Fruit fly (Drosophila melanogaster): ENCODE results near the gene Fhos.

Fhos gene

dm6 chr3L:8721145-8721544 is 32.3 kb upstream of the Fhos start, which contains the start of the genes CG32022 and CG6511 (continued):
- TF ChIP-seq CG4404 (GFP tag; IDR thresholded peaks at IDR 0.05) = peak; percentile 98
- peak; percentile 92 for TF ChIP-seq CG11695 (GFP tag; IDR thresholded peaks at IDR 0.05)
- TF ChIP-seq br (optimal IDR thresholded peaks at IDR 0.05) = no peak
- TF ChIP-seq MBD-R2 (GFP tag; IDR thresholded peaks at IDR 0.05) = peak; percentile 94
- TF ChIP-seq Kr (GFP tag; optimal IDR thresholded peaks at IDR 0.05) = no peak
- peak; percentile 97 for TF ChIP-seq cato (GFP tag; optimal IDR thresholded peaks at IDR 0.05; ENCODE audit: borderline replicate concordance)
- TF ChIP-seq Xrp1 (GFP tag; IDR thresholded peaks at IDR 0.05) = peak; percentile 96
- peak; percentile 97 for TF ChIP-seq maf-S (GFP tag; optimal IDR thresholded peaks at IDR 0.05)
- TF ChIP-seq ase (GFP tag; IDR thresholded peaks at IDR 0.05) = peak; percentile 93
- TF ChIP-seq CG14860 (GFP tag; IDR thresholded peaks at IDR 0.05; ENCODE audit: partially characterized antibody) = no peak
- TF ChIP-seq CG11696 (GFP tag; IDR thresholded peaks at IDR 0.05) = peak; percentile 86
- TF ChIP-seq CG8089 (GFP tag; optimal IDR thresholded peaks at IDR 0.05) = peak; percentile 95
- TF ChIP-seq org-1 (GFP tag; optimal IDR thresholded peaks at IDR 0.05) = peak; percentile 91
- TF ChIP-seq Rx (GFP tag; IDR thresholded peaks at IDR 0.05) = peak; percentile 95
- peak; percentile 95 for TF ChIP-seq CG10462 (GFP tag; optimal IDR thresholded peaks at IDR 0.05)
- no peak for TF ChIP-seq CG17568 (GFP tag; optimal IDR thresholded peaks at IDR 0.05)
- TF ChIP-seq Atf3 (GFP tag; optimal IDR thresholded peaks at IDR 0.05) = peak; percentile 98
- TF ChIP-seq CG17829 (tag; optimal IDR thresholded peaks at IDR 0.05) = peak; percentile 96
- TF ChIP-seq Side (GFP tag; optimal IDR thresholded peaks at IDR 0.05) = peak; percentile 96
- peak; percentile 96 for TF ChIP-seq CG1233 (GFP tag; optimal IDR thresholded peaks at IDR 0.05)
- TF ChIP-seq CG32767 (GFP tag; IDR thresholded peaks at IDR 0.05) = peak; percentile 89
- peak; percentile 98 for TF ChIP-seq ind (GFP tag; optimal IDR thresholded peaks at IDR 0.05)
- peak; percentile 88 for TF ChIP-seq CG7987 (GFP tag; optimal IDR thresholded peaks at IDR 0.05)
- no peak for TF ChIP-seq CG42726 (GFP tag; IDR thresholded peaks at IDR 0.05; ENCODE audit: partially characterized antibody)
- TF ChIP-seq unpg (GFP tag; optimal IDR thresholded peaks at IDR 0.05) = peak; percentile 97
- peak; percentile 98 for TF ChIP-seq phol (tag; optimal IDR thresholded peaks at IDR 0.05)
- peak; percentile 95 for TF ChIP-seq E2f1 (GFP tag; IDR thresholded peaks at IDR 0.05)
- TF ChIP-seq bcd (GFP tag; optimal IDR thresholded peaks at IDR 0.05) = peak; percentile 98
- peak; percentile 48 for TF ChIP-seq hkb (optimal IDR thresholded peaks at IDR 0.05)
- TF ChIP-seq hkb (GFP tag; IDR thresholded peaks at IDR 0.05) = peak; percentile 95
- TF ChIP-seq Dip2 (GFP tag; IDR thresholded peaks at IDR 0.05) = peak; percentile 72
- no peak for TF ChIP-seq sim (GFP tag; IDR thresholded peaks at IDR 0.05)
- TF ChIP-seq sc (optimal IDR thresholded peaks at IDR 0.05) = no peak
- TF ChIP-seq sc (GFP tag; optimal IDR thresholded peaks at IDR 0.05) = peak; percentile 93
- peak; percentile 15 to 81 for TF ChIP-seq insv (GFP tag; optimal IDR thresholded peaks at IDR 0.05)
- TF ChIP-seq CG15073 (GFP tag; optimal IDR thresholded peaks at IDR 0.05) = peak; percentile 72
- no peak for TF ChIP-seq D (optimal IDR thresholded peaks at IDR 0.05)
- peak; percentile 94 for TF ChIP-seq D (GFP tag; optimal IDR thresholded peaks at IDR 0.05)
- TF ChIP-seq en (GFP tag; optimal IDR thresholded peaks at IDR 0.05) = peak; percentile 91

dm6 chr3L:8725252-8725651 is 28.2 kb upstream of the Fhos start:
- TF ChIP-seq emc (GFP tag; optimal IDR thresholded peaks at IDR 0.05) = no peak
- TF ChIP-seq bigmax (GFP tag; optimal IDR thresholded peaks at IDR 0.05) = no peak
- no peak for TF ChIP-seq bowl (GFP tag; IDR thresholded peaks at IDR 0.05)
- no peak for TF ChIP-seq Lim3 (GFP tag; IDR thresholded peaks at IDR 0.05)
- no peak for TF ChIP-seq NC2β (GFP tag; optimal IDR thresholded peaks at IDR 0.05)
- TF ChIP-seq CG1792 (GFP tag; optimal IDR thresholded peaks at IDR 0.05) = no peak
- TF ChIP-seq Nf-YB (GFP tag; optimal IDR thresholded peaks at IDR 0.05) = no peak
- no peak for TF ChIP-seq Blimp-1 (GFP tag; optimal IDR thresholded peaks at IDR 0.05)
- no peak for TF ChIP-seq Aef1 (GFP tag; IDR thresholded peaks at IDR 0.05)
- TF ChIP-seq Dip3 (GFP tag; optimal IDR thresholded peaks at IDR 0.05) = no peak
- TF ChIP-seq Hr51 (GFP tag; optimal IDR thresholded peaks at IDR 0.05) = no peak
- TF ChIP-seq ash1 (GFP tag; optimal IDR thresholded peaks at IDR 0.05) = no peak
- no peak for TF ChIP-seq CG10979 (tag; optimal IDR thresholded peaks at IDR 0.05)
- no peak for TF ChIP-seq Myb (GFP tag; optimal IDR thresholded peaks at IDR 0.05)
- TF ChIP-seq ken (GFP tag; IDR thresholded peaks at IDR 0.05) = no peak
- TF ChIP-seq jumu (GFP tag; optimal IDR thresholded peaks at IDR 0.05) = no peak

All from whole organism, embryonic.